Fruit fly (Drosophila melanogaster) whole organism, adult: ENCODE data around the gene AcCoAS.

Experiments used
- cnc ChIP-seq, 2 experiments: fragments of >200 bp; optimal IDR thresholded peaks; 2 replicates each; lab custom pipeline; 2017
- toe ChIP-seq: fragments of 200-800 bp; sonication (Bioruptor generic); optimal IDR thresholded peaks from 2 replicates; lab custom pipeline; 2016; ENCODE audit warnings: missing biosample characterization, missing genetic modification characterization

DNA sequence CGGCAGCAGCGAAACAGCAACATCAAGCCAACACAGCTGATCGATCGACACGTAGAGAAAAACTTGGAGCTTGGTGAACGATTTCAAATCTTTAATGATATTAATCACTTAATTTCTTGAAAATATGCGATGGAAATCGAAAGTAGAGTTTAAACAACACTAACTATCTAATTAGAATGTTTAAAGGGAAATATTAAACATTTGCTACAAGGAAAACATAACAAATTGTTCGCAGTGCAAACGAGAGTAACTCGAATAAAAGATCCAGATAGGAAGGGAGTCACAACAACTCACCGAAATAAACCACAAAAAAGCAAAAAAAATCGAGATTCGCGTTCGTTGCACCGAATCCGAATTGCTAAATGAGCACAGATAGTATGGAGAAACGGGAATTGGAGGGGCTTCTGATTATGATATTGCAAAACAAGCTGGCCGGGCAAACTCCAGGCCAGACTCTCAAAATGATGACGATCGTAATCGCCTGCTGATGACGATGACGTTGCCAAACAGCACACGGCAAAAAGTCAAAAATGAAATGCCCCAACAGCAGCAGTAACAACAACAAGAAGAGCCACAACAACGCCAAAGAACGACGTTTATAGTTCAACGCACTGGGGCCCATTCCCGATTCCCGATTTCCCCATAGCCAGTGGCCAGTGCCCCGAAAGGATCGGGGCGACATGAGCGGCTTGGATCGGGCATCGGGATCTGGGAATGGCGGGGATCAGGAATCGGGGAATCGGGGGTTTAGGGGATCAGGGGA, 26.1 kb downstream of the AcCoAS start:
- no peak for TF ChIP-seq toe
- TF ChIP-seq cnc (optimal IDR thresholded peaks at IDR 0.05; lab: Kevin White, UChicago), result no peak
